Fruit fly (Drosophila melanogaster): ENCODE data around the gene ey.
A peak's percentile ranks its signal among the peaks of the same experiment; 100 is the strongest.

ey gene

DNA sequence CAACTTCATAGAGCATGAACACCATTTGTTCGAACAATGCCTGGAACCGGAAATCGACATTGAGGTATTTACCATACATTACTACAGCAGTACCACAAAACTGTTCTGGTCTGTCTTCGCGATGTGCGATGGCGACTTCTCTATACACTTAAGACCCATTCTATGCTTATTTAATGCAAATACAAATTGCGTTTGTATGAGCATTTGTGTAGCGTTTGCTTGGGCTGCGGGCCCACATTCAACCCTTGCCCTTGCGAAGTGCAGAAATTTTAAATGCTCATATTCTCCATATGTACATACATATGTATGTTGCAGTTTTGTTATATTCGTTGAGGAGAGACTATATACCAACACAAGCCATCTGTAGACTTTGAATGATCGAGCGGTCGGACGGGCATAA is 33.2 kb upstream of the ey start:
- TF ChIP-seq sim (GFP tag; IDR thresholded peaks at IDR 0.05) (no peak), Eip74EF (GFP tag; optimal IDR thresholded peaks at IDR 0.05) (no peak), D19A (tag; optimal IDR thresholded peaks at IDR 0.05) (peak; percentile 72), CG2199 (GFP tag; IDR thresholded peaks at IDR 0.05) (0 out of 3 replicates have a peak, but pooled peaks have one; percentile 51)

- TF ChIP-seq dmrt99B (tag; optimal IDR thresholded peaks at IDR 0.05) (no peak), tll (GFP tag; optimal IDR thresholded peaks at IDR 0.05) (no peak), sd (tag; optimal IDR thresholded peaks at IDR 0.05) (peak; percentile 97), disco-r (GFP tag; optimal IDR thresholded peaks at IDR 0.05) (no peak), tap (tag; optimal IDR thresholded peaks at IDR 0.05) (no peak), ftz-f1 (GFP tag; optimal IDR thresholded peaks at IDR 0.05) (no peak), CG7357 (GFP tag; IDR thresholded peaks at IDR 0.05) (peak; percentile 95), Gug (GFP tag; IDR thresholded peaks at IDR 0.05) (no peak), CG17612 (GFP tag; IDR thresholded peaks at IDR 0.05) (no peak), grn (GFP tag; optimal IDR thresholded peaks at IDR 0.05) (no peak), CG31224 (GFP tag; IDR thresholded peaks at IDR 0.05) (no peak), CG10431 (GFP tag; optimal IDR thresholded peaks at IDR 0.05) (no peak), CG1024 (GFP tag; IDR thresholded peaks at IDR 0.05) (peak; percentile 98), YL-1 (GFP tag; optimal IDR thresholded peaks at IDR 0.05) (peak; percentile 15), nerfin-1 (tag; optimal IDR thresholded peaks at IDR 0.05) (peak; percentile 99), Myb (GFP tag; optimal IDR thresholded peaks at IDR 0.05) (no peak), ewg (GFP tag; optimal IDR thresholded peaks at IDR 0.05) (no peak), HmgD (GFP tag; optimal IDR thresholded peaks at IDR 0.05) (peak; percentile 19), kah (GFP tag; optimal IDR thresholded peaks at IDR 0.05) (no peak), Adf1 (GFP tag; IDR thresholded peaks at IDR 0.05) (no peak), CG12155 (GFP tag; optimal IDR thresholded peaks at IDR 0.05) (no peak), CG32772 (GFP tag; IDR thresholded peaks at IDR 0.05) (no peak), toy (GFP tag; IDR thresholded peaks at IDR 0.05) (no peak), TFAM (GFP tag; optimal IDR thresholded peaks at IDR 0.05) (no peak), CG14710 (tag; optimal IDR thresholded peaks at IDR 0.05) (peak; percentile 54), Dfd (GFP tag; optimal IDR thresholded peaks at IDR 0.05) (peak in 1 of 2 experiments; percentile 69), CG13296 (GFP tag; optimal IDR thresholded peaks at IDR 0.05) (no peak), bab2 (GFP tag; optimal IDR thresholded peaks at IDR 0.05) (no peak), Blimp-1 (GFP tag; optimal IDR thresholded peaks at IDR 0.05) (no peak), Pdp1 (GFP tag; optimal IDR thresholded peaks at IDR 0.05) (peak in 1 of 2 experiments; percentile 20), dpn (GFP tag; optimal IDR thresholded peaks at IDR 0.05) (no peak), gcm2 (GFP tag; optimal IDR thresholded peaks at IDR 0.05) (no peak), ham (GFP tag; IDR thresholded peaks at IDR 0.05) (no peak), gsb-n (tag; optimal IDR thresholded peaks at IDR 0.05) (peak; percentile 83), zen (tag; optimal IDR thresholded peaks at IDR 0.05) (peak; percentile 52), CG14965 (GFP tag; optimal IDR thresholded peaks at IDR 0.05; ENCODE audit: borderline replicate concordance) (no peak), CG1602 (GFP tag; optimal IDR thresholded peaks at IDR 0.05) (peak; percentile 17), CG15601 (tag; optimal IDR thresholded peaks at IDR 0.05) (no peak), CG8765 (GFP tag; IDR thresholded peaks at IDR 0.05) (no peak), so (GFP tag; IDR thresholded peaks at IDR 0.05) (no peak), CG6791 (GFP tag; IDR thresholded peaks at IDR 0.05; ENCODE audit: partially characterized antibody) (peak; percentile 49; the same call in 2 of the 3 replicates), CG34224 (GFP tag; IDR thresholded peaks at IDR 0.05; ENCODE audit: partially characterized antibody) (peak; percentile 51; the same call in 2 of the 3 replicates), knrl (GFP tag; IDR thresholded peaks at IDR 0.05; ENCODE audit: partially characterized antibody) (peak; percentile 63; the same call in 2 of the 3 replicates), Hmr (GFP tag; optimal IDR thresholded peaks at IDR 0.05) (no peak)
Observed at dm6 chr4:670905-671419, 26.5 kb upstream of the ey start, which contains the start of gene CG11360. Gene CG11360 (plus strand): TSS chr4:671142.
